Worm (Caenorhabditis elegans): Measurements from ENCODE around the gene sws-1.

- no peak for TF ChIP-seq snpc-4 (tag; optimal IDR thresholded peaks at IDR 0.05)
- TF ChIP-seq unc-130 (GFP tag; optimal IDR thresholded peaks at IDR 0.05), result no peak
- TF ChIP-seq lin-13 (GFP tag; optimal IDR thresholded peaks at IDR 0.05), result no peak
- TF ChIP-seq mes-2 (tag; optimal IDR thresholded peaks at IDR 0.05; ENCODE audit: poor library complexity, severe bottlenecking), result no peak
- TF ChIP-seq fos-1 (tag; optimal IDR thresholded peaks at IDR 0.05), result no peak
- no peak for TF ChIP-seq lin-15B (tag; optimal IDR thresholded peaks at IDR 0.05)
- no peak for TF ChIP-seq hmg-1.1 (GFP tag; IDR thresholded peaks at IDR 0.05)
- TF ChIP-seq gei-8 (GFP tag; optimal IDR thresholded peaks at IDR 0.05), result no peak
- TF ChIP-seq nhr-237 (tag; optimal IDR thresholded peaks at IDR 0.05), result no peak
- TF ChIP-seq nhr-41 (GFP tag; IDR thresholded peaks at IDR 0.05), result no peak
Measured at ce11 chrV:18931279-18931678, 50.0 kb downstream of the sws-1 start, which contains the start of gene ptr-22.

All from whole organism, L4 larva.